Fruit fly (Drosophila melanogaster) whole organism, embryonic: ENCODE data around the gene pod1.

ENCODE experiments used
- CG10565 ChIP-seq: fragments of 200-800 bp; sonication (Bioruptor generic); optimal IDR thresholded peaks from 3 replicates; lab custom pipeline; 2016; ENCODE audit warnings: missing biosample characterization, mild to moderate bottlenecking, missing genetic modification characterization
- CG33557 ChIP-seq: fragments of 200-800 bp; sonication (Bioruptor generic); optimal IDR thresholded peaks from 2 replicates; lab custom pipeline; 2019; ENCODE audit warnings: missing biosample characterization, mild to moderate bottlenecking, missing genetic modification characterization, moderate library complexity
- CG3838 ChIP-seq: fragments of 200-800 bp; sonication (Bioruptor generic); optimal IDR thresholded peaks from 3 replicates; lab custom pipeline; 2016; ENCODE audit warnings: missing biosample characterization, missing genetic modification characterization
- CG6854 ChIP-seq: fragments of 200-800 bp; sonication (Bioruptor generic); optimal IDR thresholded peaks from 3 replicates; lab custom pipeline; 2017; ENCODE audit warnings: missing biosample characterization, mild to moderate bottlenecking, missing genetic modification characterization
- NK7.1 ChIP-seq: fragments of 200-800 bp; sonication (Bioruptor generic); optimal IDR thresholded peaks from 3 replicates; lab custom pipeline; 2016; ENCODE audit warnings: missing biosample characterization, missing genetic modification characterization
- Oli ChIP-seq: fragments of 200-800 bp; sonication (Bioruptor generic); optimal IDR thresholded peaks from 2 replicates; lab custom pipeline; 2018; ENCODE audit warnings: missing biosample characterization, mild to moderate bottlenecking, missing genetic modification characterization, moderate library complexity
- Opbp ChIP-seq: fragments of 200-800 bp; sonication (Bioruptor generic); IDR thresholded peaks from 3 replicates; pipeline ENCODE4 v1.3.6; 2022; ENCODE audit warnings: missing biosample characterization, missing genetic modification characterization; ENCODE audit not compliant: partially characterized antibody
- ash1 ChIP-seq: fragments of 200-800 bp; sonication (Bioruptor generic); optimal IDR thresholded peaks from 2 replicates; lab custom pipeline; 2018; ENCODE audit warnings: missing biosample characterization, mild to moderate bottlenecking, missing genetic modification characterization
- fu2 ChIP-seq: fragments of 200-800 bp; sonication (Bioruptor generic); optimal IDR thresholded peaks from 2 replicates; lab custom pipeline; 2016; ENCODE audit warnings: missing biosample characterization, missing genetic modification characterization
- h ChIP-seq: fragments of >200 bp; optimal IDR thresholded peaks from 2 replicates; lab custom pipeline; 2017
- lab ChIP-seq: fragments of 200-800 bp; sonication (Bioruptor generic); optimal IDR thresholded peaks from 3 replicates; lab custom pipeline; 2017; ENCODE audit warnings: missing biosample characterization, missing genetic modification characterization, mild to moderate bottlenecking, moderate library complexity, missing genetic modification reagents
- org-1 ChIP-seq: fragments of 200-800 bp; sonication (Bioruptor generic); optimal IDR thresholded peaks from 2 replicates; lab custom pipeline; 2017; ENCODE audit warnings: missing biosample characterization, missing genetic modification characterization
- sim ChIP-seq: fragments of 200-800 bp; sonication (Bioruptor generic); IDR thresholded peaks from 2 replicates; pipeline ENCODE4 v1.3.6; 2022; ENCODE audit warnings: missing biosample characterization, missing genetic modification characterization
- tll ChIP-seq, 2 experiments: fragments of 200-800 bp in 1 of 2; fragments of >200 bp in 1 of 2; sonication (Bioruptor generic) in 1 of 2; optimal IDR thresholded peaks; 2 replicates each; lab custom pipeline; 2017 to 2019; ENCODE audit warnings: missing biosample characterization in 2 of 2, missing genetic modification characterization in 2 of 2, mild to moderate bottlenecking in 1 of 2, moderate library complexity in 1 of 2

DNA sequence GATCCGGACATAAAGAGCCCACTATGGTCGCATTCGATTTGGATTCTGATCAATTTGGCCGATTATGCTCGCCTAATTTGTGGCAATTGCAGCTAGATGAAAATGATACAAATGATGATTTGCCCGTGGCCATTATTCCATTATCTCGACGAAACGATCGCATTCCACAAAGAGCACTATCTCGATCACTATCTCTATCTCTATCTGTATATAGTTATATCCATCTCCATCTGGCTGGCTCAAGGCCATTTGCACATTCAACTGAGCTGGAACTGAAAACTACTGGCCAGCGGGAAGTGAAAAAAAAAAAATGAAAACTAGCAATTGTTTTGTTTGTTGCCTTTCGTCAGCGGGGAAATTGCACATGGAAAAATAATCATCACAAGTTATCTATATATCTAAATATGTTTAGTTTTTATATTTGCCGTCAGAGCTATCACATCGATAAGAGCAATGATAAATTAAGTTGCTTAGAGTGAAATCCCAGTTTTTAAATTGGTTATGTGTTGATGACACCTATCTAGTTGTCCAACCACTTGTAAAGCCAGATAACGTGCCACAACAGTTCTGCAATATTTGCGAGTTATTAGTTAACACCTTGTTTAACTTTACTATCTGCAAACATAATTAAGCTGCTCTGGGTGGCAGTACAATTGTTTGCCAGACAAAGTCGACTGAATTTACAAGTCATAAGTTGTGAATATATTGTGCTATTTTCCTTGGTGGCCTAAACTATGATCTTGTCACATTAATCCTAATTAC is 4.0 kb upstream of the pod1 start:
- TF ChIP-seq tll (GFP tag; optimal IDR thresholded peaks at IDR 0.05; lab: Kevin White, UChicago) = no peak
- TF ChIP-seq Oli (tag; lab: Kevin White, UChicago) = no peak
- TF ChIP-seq Opbp (GFP tag; lab: Robert Waterston, UW) = no peak
- no peak for TF ChIP-seq NK7.1 (GFP tag; lab: Kevin White, UChicago)
- no peak for TF ChIP-seq CG33557 (GFP tag; lab: Kevin White, UChicago)
- no peak for TF ChIP-seq ash1
- TF ChIP-seq CG3838 (GFP tag; lab: Kevin White, UChicago) = no peak
- TF ChIP-seq CG6854 (GFP tag; lab: Kevin White, UChicago) = no peak
- no peak for TF ChIP-seq fu2
- no peak for TF ChIP-seq CG10565 (GFP tag; lab: Kevin White, UChicago)
- TF ChIP-seq lab (GFP tag; lab: Kevin White, UChicago) = no peak
- TF ChIP-seq org-1 (GFP tag; lab: Kevin White, UChicago) = no peak
- TF ChIP-seq h (lab: Kevin White, UChicago) = no peak
- no peak for TF ChIP-seq sim (GFP tag; lab: Robert Waterston, UW)
